Fruit fly (Drosophila melanogaster) whole organism, embryonic: ENCODE measurements around the gene CG3529.

Experiments used
- Bgb ChIP-seq: fragments of 200-800 bp; sonication (Bioruptor generic); IDR thresholded peaks from 2 replicates; pipeline ENCODE4 v1.3.6; 2022; ENCODE audit warnings: missing biosample characterization, missing genetic modification characterization; ENCODE audit not compliant: partially characterized antibody
- CG10267 ChIP-seq: fragments of 200-800 bp; sonication (Bioruptor generic); optimal IDR thresholded peaks from 2 replicates; lab custom pipeline; 2018; ENCODE audit warnings: missing biosample characterization, mild to moderate bottlenecking, missing genetic modification characterization, moderate library complexity
- CG12155 ChIP-seq: fragments of 200-800 bp; sonication (Bioruptor generic); optimal IDR thresholded peaks from 3 replicates; lab custom pipeline; 2016; ENCODE audit warnings: missing biosample characterization, missing genetic modification characterization
- CG1233 ChIP-seq: fragments of 200-800 bp; sonication (Bioruptor generic); optimal IDR thresholded peaks from 4 replicates; lab custom pipeline; 2018; ENCODE audit warnings: missing biosample characterization, mild to moderate bottlenecking, missing genetic modification characterization
- CG13894 ChIP-seq: fragments of 200-800 bp; sonication (Bioruptor generic); optimal IDR thresholded peaks from 3 replicates; lab custom pipeline; 2018; ENCODE audit warnings: missing biosample characterization, mild to moderate bottlenecking, missing genetic modification characterization, moderate library complexity
- CG14710 ChIP-seq: fragments of 200-800 bp; sonication (Bioruptor generic); optimal IDR thresholded peaks from 3 replicates; lab custom pipeline; 2019; ENCODE audit warnings: missing biosample characterization, mild to moderate bottlenecking, missing genetic modification characterization, moderate library complexity
- CG17568 ChIP-seq: fragments of 200-800 bp; sonication (Bioruptor generic); optimal IDR thresholded peaks from 2 replicates; lab custom pipeline; 2018; ENCODE audit warnings: missing biosample characterization, mild to moderate bottlenecking, missing genetic modification characterization, moderate library complexity
- CG17912 ChIP-seq: fragments of 200-800 bp; sonication (Bioruptor generic); optimal IDR thresholded peaks from 2 replicates; lab custom pipeline; 2018; ENCODE audit warnings: missing biosample characterization, mild to moderate bottlenecking, missing genetic modification characterization
- CG2712 ChIP-seq: fragments of 200-800 bp; optimal IDR thresholded peaks from 3 replicates; lab custom pipeline; 2019; ENCODE audit warnings: missing biosample characterization, mild to moderate bottlenecking, missing genetic modification characterization, moderate library complexity
- CG30020 ChIP-seq: fragments of 200-800 bp; optimal IDR thresholded peaks from 2 replicates; lab custom pipeline; 2019; ENCODE audit warnings: missing biosample characterization, mild to moderate bottlenecking, missing genetic modification characterization, moderate library complexity
- CG33213 ChIP-seq: fragments of 200-800 bp; sonication (Bioruptor generic); optimal IDR thresholded peaks from 3 replicates; lab custom pipeline; 2016; ENCODE audit warnings: missing biosample characterization, missing genetic modification characterization
- CG33557 ChIP-seq: fragments of 200-800 bp; sonication (Bioruptor generic); optimal IDR thresholded peaks from 2 replicates; lab custom pipeline; 2019; ENCODE audit warnings: missing biosample characterization, mild to moderate bottlenecking, missing genetic modification characterization, moderate library complexity
- CG4854 ChIP-seq: fragments of 200-800 bp; sonication (Bioruptor generic); optimal IDR thresholded peaks from 2 replicates; lab custom pipeline; 2016; ENCODE audit warnings: missing biosample characterization, missing genetic modification characterization, inconsistent platforms
- CG6765 ChIP-seq: fragments of 200-800 bp; sonication (Bioruptor generic); optimal IDR thresholded peaks from 3 replicates; lab custom pipeline; 2017; ENCODE audit warnings: missing biosample characterization, mild to moderate bottlenecking, missing genetic modification characterization
- CG8290 ChIP-seq, 3 experiments: fragments of 200-800 bp; sonication (Bioruptor generic); optimal IDR thresholded peaks; 2 replicates each; lab custom pipeline; 2016 to 2019; ENCODE audit warnings: missing biosample characterization in 3 of 3, missing genetic modification characterization in 3 of 3, mild to moderate bottlenecking in 2 of 3, moderate library complexity in 1 of 3
- CG8388 ChIP-seq: fragments of 200-800 bp; sonication (Bioruptor generic); optimal IDR thresholded peaks from 2 replicates; lab custom pipeline; 2019; ENCODE audit warnings: missing biosample characterization, mild to moderate bottlenecking, missing genetic modification characterization, moderate library complexity
- CTCF ChIP-seq: fragments of 200-800 bp; sonication (Bioruptor generic); optimal IDR thresholded peaks from 2 replicates; lab custom pipeline; 2017; ENCODE audit warnings: missing biosample characterization, mild to moderate bottlenecking, missing genetic modification characterization, moderate library complexity
- Camta ChIP-seq: fragments of 200-800 bp; sonication (Bioruptor generic); optimal IDR thresholded peaks from 2 replicates; lab custom pipeline; 2016; ENCODE audit warnings: missing biosample characterization, missing genetic modification characterization
- Dek ChIP-seq: fragments of 200-800 bp; sonication (Bioruptor generic); optimal IDR thresholded peaks from 3 replicates; lab custom pipeline; 2019; ENCODE audit warnings: missing biosample characterization, mild to moderate bottlenecking, missing genetic modification characterization, moderate library complexity
- Dip3 ChIP-seq: fragments of 200-800 bp; sonication (Bioruptor generic); optimal IDR thresholded peaks from 3 replicates; lab custom pipeline; 2016; ENCODE audit warnings: missing biosample characterization, missing genetic modification characterization
- HmgZ ChIP-seq: fragments of 200-800 bp; sonication (Bioruptor generic); optimal IDR thresholded peaks from 2 replicates; lab custom pipeline; 2018; ENCODE audit warnings: missing biosample characterization, mild to moderate bottlenecking, missing genetic modification characterization
- Hmx ChIP-seq: fragments of 200-800 bp; sonication (Bioruptor generic); optimal IDR thresholded peaks from 2 replicates; lab custom pipeline; 2016; ENCODE audit warnings: missing biosample characterization, missing genetic modification characterization
- Jarid2 ChIP-seq: fragments of 200-800 bp; sonication (Bioruptor generic); optimal IDR thresholded peaks from 3 replicates; lab custom pipeline; 2017; ENCODE audit warnings: mild to moderate bottlenecking, missing biosample characterization, missing genetic modification reagents, missing genetic modification characterization
- MBD-R2 ChIP-seq: fragments of 200-800 bp; sonication (Bioruptor generic); IDR thresholded peaks from 2 replicates; pipeline ENCODE4 v1.3.6; 2022; ENCODE audit warnings: missing biosample characterization, missing genetic modification characterization
- MTF-1 ChIP-seq: fragments of 200-800 bp; sonication (Bioruptor generic); optimal IDR thresholded peaks from 2 replicates; lab custom pipeline; 2018; ENCODE audit warnings: missing biosample characterization, mild to moderate bottlenecking, missing genetic modification characterization, borderline replicate concordance
- Mrtf ChIP-seq: fragments of 200-800 bp; sonication (Bioruptor generic); IDR thresholded peaks from 3 replicates; pipeline ENCODE4 v1.3.6; 2022; ENCODE audit warnings: missing biosample characterization, missing genetic modification characterization
- Myb ChIP-seq: fragments of 200-800 bp; sonication (Bioruptor generic); optimal IDR thresholded peaks from 2 replicates; lab custom pipeline; 2016; ENCODE audit warnings: missing biosample characterization, missing genetic modification characterization
- Scr ChIP-seq: fragments of 200-800 bp; sonication (Bioruptor generic); IDR thresholded peaks from 2 replicates; pipeline ENCODE4 v1.3.6; 2022; ENCODE audit warnings: missing biosample characterization, missing genetic modification characterization; ENCODE audit not compliant: partially characterized antibody
- ci ChIP-seq: fragments of 200-800 bp; sonication (Bioruptor generic); IDR thresholded peaks from 3 replicates; pipeline ENCODE4 v1.3.6; 2022; ENCODE audit warnings: missing biosample characterization, missing genetic modification characterization
- dimm ChIP-seq: fragments of 200-800 bp; sonication (Bioruptor generic); IDR thresholded peaks from 2 replicates; pipeline ENCODE4 v1.3.6; 2022; ENCODE audit warnings: missing biosample characterization, missing genetic modification characterization
- disco-r ChIP-seq: fragments of 200-800 bp; sonication (Bioruptor generic); optimal IDR thresholded peaks from 2 replicates; lab custom pipeline; 2016; ENCODE audit warnings: missing biosample characterization, missing genetic modification characterization
- ewg ChIP-seq: fragments of 200-800 bp; sonication (Bioruptor generic); optimal IDR thresholded peaks from 3 replicates; lab custom pipeline; 2017; ENCODE audit warnings: mild to moderate bottlenecking, missing biosample characterization, missing genetic modification reagents, missing genetic modification characterization
- grau ChIP-seq: fragments of 200-800 bp; optimal IDR thresholded peaks from 3 replicates; lab custom pipeline; 2019; ENCODE audit warnings: missing biosample characterization, mild to moderate bottlenecking, missing genetic modification characterization, moderate library complexity
- gsb-n ChIP-seq: fragments of 200-800 bp; sonication (Bioruptor generic); optimal IDR thresholded peaks from 3 replicates; lab custom pipeline; 2018; ENCODE audit warnings: missing biosample characterization, mild to moderate bottlenecking, missing genetic modification characterization
- hbn ChIP-seq: fragments of 200-800 bp; sonication (Bioruptor generic); IDR thresholded peaks from 2 replicates; pipeline ENCODE4 v1.3.6; 2022; ENCODE audit warnings: missing biosample characterization, missing genetic modification characterization; ENCODE audit not compliant: partially characterized antibody
- insv ChIP-seq, 2 experiments: fragments of 200-800 bp; sonication (Bioruptor generic); optimal IDR thresholded peaks; 3 replicates each; lab custom pipeline; 2016 to 2018; ENCODE audit warnings: missing biosample characterization in 2 of 2, missing genetic modification characterization in 2 of 2
- inv ChIP-seq: fragments of 200-800 bp; sonication (Bioruptor generic); IDR thresholded peaks from 2 replicates; pipeline ENCODE4 v1.3.6; 2022; ENCODE audit warnings: missing biosample characterization, missing genetic modification characterization; ENCODE audit not compliant: partially characterized antibody
- kay ChIP-seq: fragments of 200-800 bp; sonication (Bioruptor generic); optimal IDR thresholded peaks from 2 replicates; lab custom pipeline; 2016; ENCODE audit warnings: missing biosample characterization, missing genetic modification characterization
- nerfin-1 ChIP-seq: fragments of 200-800 bp; sonication (Bioruptor generic); optimal IDR thresholded peaks from 3 replicates; lab custom pipeline; 2019; ENCODE audit warnings: missing biosample characterization, mild to moderate bottlenecking, missing genetic modification characterization, moderate library complexity
- otp ChIP-seq: fragments of 200-800 bp; sonication (Bioruptor generic); IDR thresholded peaks from 3 replicates; pipeline ENCODE4, ENCODE4 v1.3.6; 2022; ENCODE audit warnings: missing biosample characterization, missing genetic modification characterization
- phol ChIP-seq: fragments of 200-800 bp; sonication (Bioruptor generic); optimal IDR thresholded peaks from 3 replicates; lab custom pipeline; 2018; ENCODE audit warnings: missing biosample characterization, mild to moderate bottlenecking, missing genetic modification characterization, moderate library complexity
- ro ChIP-seq: fragments of 200-800 bp; sonication (Bioruptor generic); IDR thresholded peaks from 2 replicates; pipeline ENCODE4 v1.3.6; 2022; ENCODE audit warnings: missing biosample characterization, missing genetic modification characterization
- scrt ChIP-seq: fragments of 200-800 bp; sonication (Bioruptor generic); optimal IDR thresholded peaks from 2 replicates; lab custom pipeline; 2018; ENCODE audit warnings: missing biosample characterization, mild to moderate bottlenecking, missing genetic modification characterization, moderate library complexity
- so ChIP-seq: fragments of 200-800 bp; sonication (Bioruptor generic); IDR thresholded peaks from 3 replicates; pipeline ENCODE4 v1.3.6; 2022; ENCODE audit warnings: missing biosample characterization, missing genetic modification characterization
- sob ChIP-seq: fragments of 200-800 bp; sonication (Bioruptor generic); IDR thresholded peaks from 2 replicates; pipeline ENCODE4 v1.3.6; 2022; ENCODE audit warnings: missing biosample characterization, missing genetic modification characterization
- sug ChIP-seq: fragments of 200-800 bp; optimal IDR thresholded peaks from 2 replicates; lab custom pipeline; 2019; ENCODE audit warnings: missing biosample characterization, mild to moderate bottlenecking, missing genetic modification characterization, moderate library complexity
- tx ChIP-seq: fragments of 200-800 bp; sonication (Bioruptor generic); optimal IDR thresholded peaks from 2 replicates; lab custom pipeline; 2016; ENCODE audit warnings: missing biosample characterization, missing genetic modification characterization
- unc-4 ChIP-seq: fragments of 200-800 bp; sonication (Bioruptor generic); IDR thresholded peaks from 2 replicates; pipeline ENCODE4 v1.3.6; 2022; ENCODE audit warnings: missing biosample characterization, missing genetic modification characterization; ENCODE audit not compliant: partially characterized antibody

Gene CG3529

DNA sequence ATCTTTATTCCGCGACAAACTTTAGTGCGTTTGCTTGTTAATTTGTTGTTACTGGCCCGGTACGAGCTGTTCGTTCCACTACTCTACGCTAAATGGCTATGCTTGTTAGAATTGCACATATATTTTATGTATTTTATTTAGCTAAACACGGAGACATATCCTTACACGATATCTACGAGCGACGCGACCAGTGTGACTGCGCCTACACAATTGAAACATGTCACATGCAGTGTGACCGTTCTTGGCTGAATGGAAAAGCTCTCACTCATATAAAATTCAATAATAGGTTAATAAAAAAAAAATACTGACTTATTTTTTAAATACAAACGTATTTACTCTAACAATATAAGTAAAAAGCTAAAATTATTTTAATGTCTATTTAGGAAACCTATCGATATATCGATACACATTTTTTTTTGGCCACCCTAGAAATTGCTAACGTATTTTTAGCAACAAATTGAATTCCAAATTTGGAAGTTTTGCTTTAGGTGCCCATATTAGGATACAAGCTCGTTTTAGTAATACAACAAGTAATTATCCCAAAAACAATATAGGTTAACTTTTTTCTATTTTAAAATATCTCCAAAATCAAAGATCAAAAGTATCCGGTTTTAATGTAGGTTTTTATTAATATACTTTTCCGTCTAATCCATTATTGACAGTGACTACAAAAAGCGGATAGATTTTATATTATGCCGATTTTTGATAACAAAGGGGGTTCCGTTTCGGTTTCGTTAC lies 47.5 kb upstream of the CG3529 start, which contains the start of gene CG4080 (continued):
- peak; percentile 73 for TF ChIP-seq inv (GFP tag; lab: Robert Waterston, UW)
- TF ChIP-seq CG33213 (GFP tag; lab: Kevin White, UChicago) = peak; percentile 25
- peak; percentile 22 for TF ChIP-seq sug (tag; lab: Kevin White, UChicago)
- TF ChIP-seq Dip3 = peak; percentile 23
- peak; percentile 8 for TF ChIP-seq disco-r
- peak; percentile 70 for TF ChIP-seq CG10267 (tag; lab: Kevin White, UChicago)
- peak; percentile 63 for TF ChIP-seq HmgZ (tag; lab: Kevin White, UChicago)
- peak; percentile 63 for TF ChIP-seq Myb (GFP tag; lab: Kevin White, UChicago)
- peak; percentile 40 for TF ChIP-seq gsb-n (tag; lab: Kevin White, UChicago)
- TF ChIP-seq MTF-1 (GFP tag; lab: Kevin White, UChicago) = peak; percentile 7
- TF ChIP-seq dimm (GFP tag; lab: Robert Waterston, UW) = no peak
- TF ChIP-seq CG17568 (GFP tag; lab: Kevin White, UChicago) = peak; percentile 34
- no peak for TF ChIP-seq ro (GFP tag; lab: Robert Waterston, UW)
- 0 out of 3 replicates have a peak, but pooled peaks have one; percentile 45 for TF ChIP-seq so (GFP tag; lab: Robert Waterston, UW)
- TF ChIP-seq CG4854 (GFP tag; lab: Kevin White, UChicago) = peak; percentile 11
- peak; percentile 22 for TF ChIP-seq CG8290 (GFP tag; optimal IDR thresholded peaks at IDR 0.05; lab: Kevin White, UChicago)
- peak; percentile 32 to 36 for TF ChIP-seq CG8290 (tag; optimal IDR thresholded peaks at IDR 0.05; lab: Kevin White, UChicago)
- peak; percentile 16 for TF ChIP-seq Camta (GFP tag; lab: Kevin White, UChicago)
- TF ChIP-seq otp = peak; percentile 27; the same call in 1 of the 3 replicates
- TF ChIP-seq tx (GFP tag; lab: Kevin White, UChicago) = no peak
- no peak for TF ChIP-seq CTCF
- TF ChIP-seq CG13894 (tag; lab: Kevin White, UChicago) = peak; percentile 1
- TF ChIP-seq Mrtf (GFP tag; lab: Robert Waterston, UW) = no peak
- peak; percentile 9 for TF ChIP-seq Hmx
- TF ChIP-seq phol (tag; lab: Kevin White, UChicago) = peak; percentile 55
- peak; percentile 90 for TF ChIP-seq Scr (GFP tag; lab: Robert Waterston, UW)
- TF ChIP-seq hbn = peak; percentile 75
- peak; percentile 40 for TF ChIP-seq nerfin-1
- peak; percentile 3 for TF ChIP-seq ewg (GFP tag; lab: Kevin White, UChicago)
- peak; percentile 34 for TF ChIP-seq CG33557 (GFP tag; lab: Kevin White, UChicago)
- TF ChIP-seq sob (GFP tag; lab: Robert Waterston, UW) = no peak
- TF ChIP-seq CG30020 (tag; lab: Kevin White, UChicago) = peak; percentile 60
- peak; percentile 49 for TF ChIP-seq CG12155 (GFP tag; lab: Kevin White, UChicago)
- peak; percentile 46 for TF ChIP-seq scrt (GFP tag; lab: Kevin White, UChicago)
- peak; percentile 86 for TF ChIP-seq Jarid2 (GFP tag; lab: Kevin White, UChicago)
- TF ChIP-seq CG8388 (GFP tag; lab: Kevin White, UChicago) = no peak
- TF ChIP-seq insv (GFP tag; optimal IDR thresholded peaks at IDR 0.05; lab: Kevin White, UChicago) = peak in 1 of 2 experiments; percentile 25
- TF ChIP-seq ci = no peak
- no peak for TF ChIP-seq CG1233 (GFP tag; lab: Kevin White, UChicago)
- peak; percentile 17 for TF ChIP-seq Dek (tag; lab: Kevin White, UChicago)
- peak; percentile 54 for TF ChIP-seq CG6765
- TF ChIP-seq kay (GFP tag; lab: Kevin White, UChicago) = no peak
- TF ChIP-seq MBD-R2 (GFP tag; lab: Robert Waterston, UW) = peak; percentile 25
- peak; percentile 80 for TF ChIP-seq CG14710 (tag; lab: Kevin White, UChicago)
- TF ChIP-seq CG2712 = peak; percentile 41
- peak; percentile 34 for TF ChIP-seq CG17912 (GFP tag; lab: Kevin White, UChicago)
- TF ChIP-seq grau (tag; lab: Kevin White, UChicago) = peak; percentile 51
- TF ChIP-seq unc-4 (GFP tag; lab: Robert Waterston, UW) = peak; percentile 88
- no peak; the same call in none of the 2 replicates for TF ChIP-seq Bgb (GFP tag; lab: Robert Waterston, UW)
